Fruit fly (Drosophila melanogaster): ENCODE results near the gene t-Grip84.
A peak's percentile ranks its signal among the peaks of the same experiment; 100 is the strongest.

t-Grip84 gene

DNA sequence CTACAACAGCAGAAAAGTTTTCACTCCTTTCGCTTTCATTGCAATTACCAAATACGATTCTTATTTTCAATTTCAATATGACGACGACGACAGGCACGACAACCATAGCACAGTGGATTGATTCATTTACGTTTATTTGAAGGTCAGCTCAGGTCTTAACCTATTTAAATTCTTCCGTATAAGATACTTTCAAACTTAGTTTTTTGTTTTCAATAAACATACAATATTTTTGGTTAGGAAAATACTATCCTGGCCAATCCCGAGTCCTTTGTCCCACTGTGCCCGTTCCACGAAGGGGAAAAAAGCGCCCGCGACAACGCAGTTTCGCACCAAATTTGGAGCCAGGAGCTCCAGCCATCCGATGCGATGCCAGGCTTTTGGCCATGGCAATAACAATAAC is 40.6 kb downstream of the t-Grip84 start (continued):
- TF ChIP-seq Lpt (GFP tag; optimal IDR thresholded peaks at IDR 0.05) (peak; percentile 32), CG16779 (tag; optimal IDR thresholded peaks at IDR 0.05) (no peak), CG3919 (GFP tag; optimal IDR thresholded peaks at IDR 0.05) (peak; percentile 51), CG6276 (GFP tag; optimal IDR thresholded peaks at IDR 0.05) (peak; percentile 41), spab (GFP tag; optimal IDR thresholded peaks at IDR 0.05) (no peak), Sox14 (GFP tag; optimal IDR thresholded peaks at IDR 0.05) (no peak), dac (GFP tag; optimal IDR thresholded peaks at IDR 0.05) (no peak)

DNA sequence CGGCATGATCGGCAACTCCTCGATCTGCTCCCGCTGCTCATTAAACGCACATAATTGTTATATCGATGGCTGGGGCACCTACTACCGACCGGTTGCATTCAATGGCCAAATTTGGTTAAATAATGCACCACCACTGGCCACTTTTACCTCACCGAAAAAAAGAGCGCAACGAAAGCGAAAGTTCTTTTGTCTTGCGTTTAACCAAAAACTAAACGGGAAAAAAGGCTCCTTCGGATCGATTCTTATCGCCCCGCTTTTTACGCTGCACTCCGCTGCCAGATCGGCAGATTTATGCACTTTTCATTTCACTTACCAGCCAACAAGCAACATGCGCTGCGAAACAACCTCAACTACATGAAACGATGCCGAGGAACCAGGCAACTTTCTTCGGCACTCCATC is 45.2 kb downstream of the t-Grip84 start:
- peak; percentile 93 for TF ChIP-seq Blimp-1 (GFP tag; optimal IDR thresholded peaks at IDR 0.05)
- no peak for TF ChIP-seq CG11294 (GFP tag; IDR thresholded peaks at IDR 0.05)
- TF ChIP-seq CG6276 (GFP tag; optimal IDR thresholded peaks at IDR 0.05): no peak
- TF ChIP-seq Sox102F (GFP tag; optimal IDR thresholded peaks at IDR 0.05): peak; percentile 30
- TF ChIP-seq Ets96B (tag; optimal IDR thresholded peaks at IDR 0.05): no peak

DNA sequence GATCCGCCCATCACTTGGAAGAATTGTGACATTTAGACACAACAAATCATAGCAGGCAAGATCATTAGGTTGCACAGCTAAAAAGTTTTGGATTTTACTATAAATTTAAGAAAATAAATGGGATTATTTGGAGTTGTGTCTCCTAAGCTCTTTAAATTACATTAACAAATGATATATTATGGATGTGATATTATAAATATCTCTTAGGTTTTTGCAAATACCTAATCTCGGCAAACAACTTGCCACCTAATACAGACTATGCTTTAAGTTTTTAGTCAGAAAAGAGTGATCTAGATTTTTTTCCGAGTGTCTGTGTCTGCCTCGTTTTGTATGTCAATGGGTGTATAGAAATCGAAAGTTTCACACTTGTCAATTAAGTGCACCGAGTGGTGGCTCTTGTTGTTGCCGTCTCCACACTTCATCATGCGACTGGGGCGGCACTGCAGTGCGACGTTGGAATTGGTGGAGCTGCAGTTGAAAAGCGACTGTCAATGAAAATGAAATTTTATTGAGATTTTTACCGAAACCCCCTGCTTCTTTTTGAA is 46.1 kb downstream of the t-Grip84 start:
- TF ChIP-seq CG15336 (GFP tag; IDR thresholded peaks at IDR 0.05) (0 out of 2 replicates have a peak, but pooled peaks have one; percentile 25), Hr39 (GFP tag; optimal IDR thresholded peaks at IDR 0.05) (no peak), CG32006 (GFP tag; optimal IDR thresholded peaks at IDR 0.05) (peak; percentile 61), CG11902 (GFP tag; optimal IDR thresholded peaks at IDR 0.05) (no peak), Hr4 (GFP tag; optimal IDR thresholded peaks at IDR 0.05) (peak; percentile 59), CG7368 (GFP tag; optimal IDR thresholded peaks at IDR 0.05) (no peak), CG6276 (GFP tag; optimal IDR thresholded peaks at IDR 0.05) (peak; percentile 14)

DNA sequence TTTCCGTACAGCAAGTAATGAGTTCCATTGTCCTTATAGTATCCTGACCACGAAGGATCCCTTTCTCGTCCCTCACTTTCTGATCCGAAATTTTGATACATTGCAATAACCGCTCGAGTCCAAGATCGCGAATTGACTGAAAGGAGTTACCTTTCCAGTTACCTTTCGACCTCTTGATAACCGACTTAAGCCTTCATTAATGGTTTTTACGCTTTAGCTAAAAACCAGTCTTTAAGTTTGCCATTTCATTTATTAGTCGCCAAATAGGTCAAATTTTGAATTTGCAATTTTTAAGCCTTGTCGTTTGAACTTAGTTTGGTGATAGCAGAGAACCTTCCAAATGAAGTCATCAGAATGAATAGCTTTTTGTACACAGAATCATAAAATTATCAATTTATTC is 48.4 kb downstream of the t-Grip84 start, which contains the start of gene CG32376:
CG32376 (minus strand) TSS at position 101 of the 400 bp plus-strand sequence.
- TF ChIP-seq vri (GFP tag; optimal IDR thresholded peaks at IDR 0.05) (no peak), Ets21C (GFP tag; optimal IDR thresholded peaks at IDR 0.05) (no peak), CG9139 (GFP tag; optimal IDR thresholded peaks at IDR 0.05) (no peak)

DNA sequence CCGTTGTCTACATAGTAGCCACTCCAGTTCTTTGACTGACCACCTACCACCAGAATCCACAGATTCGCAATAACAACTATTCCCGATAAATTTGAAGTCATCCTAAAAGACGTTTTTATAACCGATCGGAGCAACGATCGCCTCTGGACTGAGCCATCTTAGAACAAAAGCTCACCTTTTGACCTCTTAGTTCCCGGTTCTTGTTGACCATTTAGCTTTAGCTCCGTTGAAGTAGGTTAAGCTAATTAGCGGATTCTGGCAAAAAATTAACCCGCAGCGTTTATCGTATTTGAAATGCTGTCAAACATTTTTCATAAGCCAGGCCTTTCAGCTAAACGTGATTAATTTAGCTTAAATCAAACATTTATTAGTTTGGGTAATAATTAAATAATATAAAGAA is 49.7 kb downstream of the t-Grip84 start, which contains the start of gene CG32374:
CG32374 (minus strand) TSS at position 101 of the 400 bp plus-strand sequence.
- TF ChIP-seq svp (GFP tag): no peak
- no peak for TF ChIP-seq net (GFP tag; optimal IDR thresholded peaks at IDR 0.05)
- TF ChIP-seq fd85E (GFP tag; optimal IDR thresholded peaks at IDR 0.05): no peak

DNA sequence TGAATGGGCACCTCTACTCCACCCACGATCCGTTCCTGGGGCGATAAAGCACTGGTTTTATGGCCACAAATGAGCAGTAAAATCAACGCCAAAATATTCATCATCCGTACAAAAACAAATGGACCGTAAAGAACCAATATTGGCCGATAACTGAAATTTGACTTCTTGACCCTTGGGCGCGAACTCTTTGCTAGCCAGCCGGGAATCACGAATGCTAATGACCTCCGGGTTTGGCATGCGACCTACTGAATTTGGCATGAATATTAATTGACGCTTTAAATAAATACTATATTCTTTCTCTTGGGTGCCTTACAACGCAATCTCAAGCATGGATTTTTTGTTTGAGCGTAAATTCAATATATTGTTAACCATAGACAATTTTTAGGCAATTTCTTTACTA is 51.1 kb downstream of the t-Grip84 start, which contains the start of gene CG16998:
CG16998 (minus strand) TSS at position 101 of the 400 bp plus-strand sequence.
- TF ChIP-seq Sox102F (GFP tag; optimal IDR thresholded peaks at IDR 0.05): no peak
- no peak for TF ChIP-seq cyc (GFP tag; optimal IDR thresholded peaks at IDR 0.05)
- TF ChIP-seq Hr4 (GFP tag; optimal IDR thresholded peaks at IDR 0.05): no peak
- no peak for TF ChIP-seq Sox15 (GFP tag; optimal IDR thresholded peaks at IDR 0.05)
- no peak for TF ChIP-seq Lpt (GFP tag; optimal IDR thresholded peaks at IDR 0.05)
- no peak for TF ChIP-seq CG10669 (GFP tag; optimal IDR thresholded peaks at IDR 0.05)
- no peak for TF ChIP-seq CG8119 (GFP tag; IDR thresholded peaks at IDR 0.05)
- no peak for TF ChIP-seq CG6163 (GFP tag; IDR thresholded peaks at IDR 0.05)
- no peak for TF ChIP-seq CG11902 (GFP tag; optimal IDR thresholded peaks at IDR 0.05)
- TF ChIP-seq CG10631 (GFP tag; optimal IDR thresholded peaks at IDR 0.05): no peak
- no peak for TF ChIP-seq svp (GFP tag)
- no peak for TF ChIP-seq achi (GFP tag; optimal IDR thresholded peaks at IDR 0.05)
- TF ChIP-seq Eip78C (GFP tag): no peak
- TF ChIP-seq Hr38 (GFP tag; optimal IDR thresholded peaks at IDR 0.05): no peak
- TF ChIP-seq CG3032 (tag; optimal IDR thresholded peaks at IDR 0.05): no peak

Measured in whole organism, prepupa.